Fruit fly (Drosophila melanogaster): ENCODE measurements around the gene CG6834.

DNA sequence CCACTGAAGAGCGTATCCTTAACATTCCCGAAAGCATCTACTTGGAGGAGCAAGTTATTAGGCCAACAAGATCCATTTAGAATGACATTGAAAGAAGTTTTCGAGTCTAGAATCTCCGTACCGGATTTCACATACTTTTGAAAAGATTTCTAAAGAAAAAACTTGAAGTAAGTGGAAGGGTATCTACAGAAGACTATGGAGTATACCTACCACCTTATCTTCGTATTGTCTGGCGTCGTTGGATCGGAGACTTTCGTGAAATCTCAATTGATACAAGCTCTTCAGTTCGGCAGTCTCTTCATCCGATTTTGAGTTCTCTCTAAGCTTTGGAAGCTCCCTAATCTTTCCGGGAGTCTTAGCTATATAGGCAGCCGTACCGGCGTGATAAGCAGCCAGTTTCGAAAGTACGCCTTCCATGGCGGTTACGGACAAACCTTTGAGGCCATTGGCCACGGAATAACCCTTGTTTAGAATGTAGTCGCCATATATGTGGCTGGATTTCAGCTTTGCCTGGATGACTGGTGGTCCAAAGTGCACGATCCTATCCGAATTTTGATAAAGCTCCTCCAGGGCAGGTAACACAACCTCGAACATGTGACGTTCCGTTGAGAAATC lies 3.0 kb upstream of the CG6834 start:
- TF ChIP-seq CG15073 (GFP tag; optimal IDR thresholded peaks at IDR 0.05) (no peak), Camta (GFP tag; optimal IDR thresholded peaks at IDR 0.05) (no peak)
